Fruit fly (Drosophila melanogaster) whole organism, embryonic: ENCODE data around the gene HBS1.

ENCODE experiments used
- Atf3 ChIP-seq: fragments of 200-800 bp; sonication (Bioruptor generic); optimal IDR thresholded peaks from 3 replicates; lab custom pipeline; 2016; ENCODE audit warnings: missing biosample characterization, missing genetic modification characterization
- BtbVII ChIP-seq: fragments of 200-800 bp; sonication (Bioruptor generic); optimal IDR thresholded peaks from 3 replicates; lab custom pipeline; 2017; ENCODE audit warnings: missing biosample characterization, mild to moderate bottlenecking, missing genetic modification characterization
- CG10366 ChIP-seq: fragments of 200-800 bp; sonication (Bioruptor generic); IDR thresholded peaks from 2 replicates; pipeline ENCODE4 v1.3.6; 2022; ENCODE audit warnings: missing biosample characterization, missing genetic modification characterization
- CG10462 ChIP-seq: fragments of 200-800 bp; sonication (Bioruptor generic); optimal IDR thresholded peaks from 2 replicates; lab custom pipeline; 2016; ENCODE audit warnings: missing biosample characterization, missing genetic modification characterization
- CG13287 ChIP-seq: fragments of 200-800 bp; sonication (Bioruptor generic); IDR thresholded peaks from 2 replicates; pipeline ENCODE4 v1.3.6; 2022; ENCODE audit warnings: missing biosample characterization, missing genetic modification characterization; ENCODE audit not compliant: partially characterized antibody
- CG13296 ChIP-seq: fragments of 200-800 bp; sonication (Bioruptor generic); optimal IDR thresholded peaks from 3 replicates; lab custom pipeline; 2018; ENCODE audit warnings: missing biosample characterization, mild to moderate bottlenecking, missing genetic modification characterization
- CG14050 ChIP-seq: fragments of 200-800 bp; sonication (Bioruptor generic); IDR thresholded peaks from 3 replicates; pipeline ENCODE4 v1.3.6; 2022; ENCODE audit warnings: missing biosample characterization, missing genetic modification characterization
- CG1603 ChIP-seq: fragments of 200-800 bp; sonication (Bioruptor generic); optimal IDR thresholded peaks from 2 replicates; lab custom pipeline; 2019; ENCODE audit warnings: missing biosample characterization, mild to moderate bottlenecking, missing genetic modification characterization, moderate library complexity
- CG18011 ChIP-seq: fragments of 200-800 bp; sonication (Bioruptor generic); optimal IDR thresholded peaks from 2 replicates; lab custom pipeline; 2017; ENCODE audit warnings: missing biosample characterization, missing genetic modification characterization, mild to moderate bottlenecking, moderate library complexity, missing genotype
- CG2129 ChIP-seq: fragments of 200-800 bp; sonication (Bioruptor generic); IDR thresholded peaks from 2 replicates; pipeline ENCODE4 v1.3.6; 2022; ENCODE audit warnings: missing biosample characterization, missing genetic modification characterization; ENCODE audit not compliant: partially characterized antibody
- CG2678 ChIP-seq: fragments of 200-800 bp; sonication (Bioruptor generic); optimal IDR thresholded peaks from 3 replicates; lab custom pipeline; 2019; ENCODE audit warnings: missing biosample characterization, mild to moderate bottlenecking, missing genetic modification characterization, moderate library complexity
- CG2889 ChIP-seq: fragments of 200-800 bp; sonication (Bioruptor generic); IDR thresholded peaks from 3 replicates; pipeline ENCODE4 v1.3.6; 2022; ENCODE audit warnings: missing biosample characterization, missing genetic modification characterization
- CG7839 ChIP-seq: fragments of 200-800 bp; sonication (Bioruptor generic); optimal IDR thresholded peaks from 3 replicates; lab custom pipeline; 2018; ENCODE audit warnings: missing biosample characterization, mild to moderate bottlenecking, missing genetic modification characterization, moderate library complexity
- CG9932 ChIP-seq: fragments of 200-800 bp; sonication (Bioruptor generic); IDR thresholded peaks from 2 replicates; pipeline ENCODE4 v1.3.6; 2022; ENCODE audit warnings: missing biosample characterization, missing genetic modification characterization
- CHES-1-like ChIP-seq: fragments of 200-800 bp; sonication (Bioruptor generic); optimal IDR thresholded peaks from 2 replicates; lab custom pipeline; 2016; ENCODE audit warnings: missing biosample characterization, missing genetic modification characterization
- CTCF ChIP-seq: fragments of 200-800 bp; sonication (Bioruptor generic); optimal IDR thresholded peaks from 2 replicates; lab custom pipeline; 2017; ENCODE audit warnings: missing biosample characterization, mild to moderate bottlenecking, missing genetic modification characterization, moderate library complexity
- Camta ChIP-seq: fragments of 200-800 bp; sonication (Bioruptor generic); optimal IDR thresholded peaks from 2 replicates; lab custom pipeline; 2016; ENCODE audit warnings: missing biosample characterization, missing genetic modification characterization
- Dp ChIP-seq: fragments of 200-800 bp; sonication (Bioruptor generic); optimal IDR thresholded peaks from 2 replicates; lab custom pipeline; 2018; ENCODE audit warnings: missing biosample characterization, mild to moderate bottlenecking, missing genetic modification characterization, moderate library complexity
- Dref ChIP-seq: fragments of 200-800 bp; sonication (Bioruptor generic); IDR thresholded peaks from 2 replicates; pipeline ENCODE4 v1.3.6; 2022; ENCODE audit warnings: missing biosample characterization, missing genetic modification characterization
- Drgx ChIP-seq: fragments of 200-800 bp; sonication (Bioruptor generic); IDR thresholded peaks from 2 replicates; pipeline ENCODE4 v1.3.6; 2022; ENCODE audit warnings: missing biosample characterization, missing genetic modification characterization
- Hmr ChIP-seq: fragments of 200-800 bp; sonication (Bioruptor generic); optimal IDR thresholded peaks from 3 replicates; lab custom pipeline; 2017; ENCODE audit warnings: mild to moderate bottlenecking, missing biosample characterization, missing genetic modification reagents, missing genetic modification characterization
- Hr39 ChIP-seq: fragments of >200 bp; optimal IDR thresholded peaks from 2 replicates; lab custom pipeline; 2017
- MBD-R2 ChIP-seq: fragments of 200-800 bp; sonication (Bioruptor generic); IDR thresholded peaks from 2 replicates; pipeline ENCODE4 v1.3.6; 2022; ENCODE audit warnings: missing biosample characterization, missing genetic modification characterization
- Meics ChIP-seq: fragments of 200-800 bp; sonication (Bioruptor generic); optimal IDR thresholded peaks from 2 replicates; lab custom pipeline; 2017; ENCODE audit warnings: missing biosample characterization, mild to moderate bottlenecking, missing genetic modification characterization
- Mrtf ChIP-seq: fragments of 200-800 bp; sonication (Bioruptor generic); IDR thresholded peaks from 3 replicates; pipeline ENCODE4 v1.3.6; 2022; ENCODE audit warnings: missing biosample characterization, missing genetic modification characterization
- Oli ChIP-seq: fragments of 200-800 bp; sonication (Bioruptor generic); optimal IDR thresholded peaks from 2 replicates; lab custom pipeline; 2018; ENCODE audit warnings: missing biosample characterization, mild to moderate bottlenecking, missing genetic modification characterization, moderate library complexity
- Pdp1 ChIP-seq, 2 experiments: fragments of 200-800 bp; sonication (Bioruptor generic); optimal IDR thresholded peaks; 3 replicates each; lab custom pipeline; 2016; ENCODE audit warnings: missing biosample characterization in 2 of 2, missing genetic modification characterization in 2 of 2, mild to moderate bottlenecking in 1 of 2, moderate library complexity in 1 of 2
- Ptx1 ChIP-seq: fragments of 200-800 bp; sonication (Bioruptor generic); IDR thresholded peaks from 2 replicates; pipeline ENCODE4 v1.3.6; 2022; ENCODE audit warnings: missing biosample characterization, missing genetic modification characterization
- Spps ChIP-seq: fragments of 200-800 bp; sonication (Bioruptor generic); optimal IDR thresholded peaks from 2 replicates; lab custom pipeline; 2018; ENCODE audit warnings: missing biosample characterization, mild to moderate bottlenecking, missing genetic modification characterization
- ab ChIP-seq: fragments of 200-800 bp; sonication (Bioruptor generic); optimal IDR thresholded peaks from 2 replicates; lab custom pipeline; 2016; ENCODE audit warnings: missing biosample characterization, missing genetic modification characterization
- br ChIP-seq: fragments of >200 bp; optimal IDR thresholded peaks from 2 replicates; lab custom pipeline; 2017
- btn ChIP-seq: fragments of 200-800 bp; sonication (Bioruptor generic); optimal IDR thresholded peaks from 2 replicates; lab custom pipeline; 2016; ENCODE audit warnings: missing biosample characterization, missing genetic modification characterization
- ci ChIP-seq: fragments of 200-800 bp; sonication (Bioruptor generic); IDR thresholded peaks from 3 replicates; pipeline ENCODE4 v1.3.6; 2022; ENCODE audit warnings: missing biosample characterization, missing genetic modification characterization
- da ChIP-seq: fragments of 200-800 bp; sonication (Bioruptor generic); optimal IDR thresholded peaks from 2 replicates; lab custom pipeline; 2016; ENCODE audit warnings: missing biosample characterization, missing genetic modification characterization
- ewg ChIP-seq: fragments of 200-800 bp; sonication (Bioruptor generic); optimal IDR thresholded peaks from 3 replicates; lab custom pipeline; 2017; ENCODE audit warnings: mild to moderate bottlenecking, missing biosample characterization, missing genetic modification reagents, missing genetic modification characterization
- eyg ChIP-seq: fragments of 200-800 bp; sonication (Bioruptor generic); optimal IDR thresholded peaks from 3 replicates; lab custom pipeline; 2016; ENCODE audit warnings: missing biosample characterization, missing genetic modification characterization
- fd64A ChIP-seq: fragments of 200-800 bp; sonication (Bioruptor generic); optimal IDR thresholded peaks from 3 replicates; lab custom pipeline; 2018; ENCODE audit warnings: missing biosample characterization, mild to moderate bottlenecking, missing genetic modification characterization
- grn ChIP-seq: fragments of 200-800 bp; sonication (Bioruptor generic); optimal IDR thresholded peaks from 3 replicates; lab custom pipeline; 2017; ENCODE audit warnings: missing biosample characterization, missing genetic modification characterization
- ham ChIP-seq: fragments of 200-800 bp; sonication (Bioruptor generic); IDR thresholded peaks from 2 replicates; pipeline ENCODE4 v1.3.6; 2022; ENCODE audit warnings: missing biosample characterization, missing genetic modification characterization
- hb ChIP-seq: fragments of 200-800 bp; sonication (Bioruptor generic); IDR thresholded peaks from 3 replicates; pipeline ENCODE4 v1.3.6; 2022; ENCODE audit warnings: missing biosample characterization, missing genetic modification characterization; ENCODE audit not compliant: partially characterized antibody
- lilli ChIP-seq: fragments of 200-800 bp; sonication (Bioruptor generic); optimal IDR thresholded peaks from 3 replicates; lab custom pipeline; 2016; ENCODE audit warnings: missing biosample characterization, missing genetic modification characterization
- luna ChIP-seq: fragments of 200-800 bp; sonication (Bioruptor generic); optimal IDR thresholded peaks from 2 replicates; lab custom pipeline; 2016; ENCODE audit warnings: missing biosample characterization, missing genetic modification characterization
- mam ChIP-seq: fragments of 200-800 bp; sonication (Bioruptor generic); optimal IDR thresholded peaks from 3 replicates; lab custom pipeline; 2016; ENCODE audit warnings: missing biosample characterization, missing genetic modification characterization
- nmo ChIP-seq: fragments of 200-800 bp; sonication (Bioruptor generic); optimal IDR thresholded peaks from 2 replicates; lab custom pipeline; 2018; ENCODE audit warnings: missing biosample characterization, mild to moderate bottlenecking, missing genetic modification characterization, moderate library complexity
- pita ChIP-seq: fragments of 200-800 bp; sonication (Bioruptor generic); optimal IDR thresholded peaks from 2 replicates; lab custom pipeline; 2017; ENCODE audit warnings: missing biosample characterization, mild to moderate bottlenecking, missing genetic modification characterization
- pzg ChIP-seq: fragments of 200-800 bp; sonication (Bioruptor generic); optimal IDR thresholded peaks from 3 replicates; lab custom pipeline; 2018; ENCODE audit warnings: missing biosample characterization, mild to moderate bottlenecking, missing genetic modification characterization, moderate library complexity
- row ChIP-seq: fragments of 200-800 bp; sonication (Bioruptor generic); IDR thresholded peaks from 3 replicates; pipeline ENCODE4 v1.3.6; 2022; ENCODE audit warnings: missing biosample characterization, missing genetic modification characterization
- sisA ChIP-seq: fragments of 200-800 bp; sonication (Bioruptor generic); IDR thresholded peaks from 2 replicates; pipeline ENCODE4 v1.3.6; 2022; ENCODE audit warnings: missing biosample characterization, missing genetic modification characterization
- tap ChIP-seq: fragments of 200-800 bp; optimal IDR thresholded peaks from 3 replicates; lab custom pipeline; 2019; ENCODE audit warnings: missing biosample characterization, mild to moderate bottlenecking, missing genetic modification characterization, moderate library complexity
- tna ChIP-seq: fragments of 200-800 bp; sonication (Bioruptor generic); IDR thresholded peaks from 2 replicates; pipeline ENCODE4 v1.3.6; 2022; ENCODE audit warnings: missing biosample characterization, missing genetic modification characterization; ENCODE audit not compliant: partially characterized antibody
- zfh1 ChIP-seq: fragments of 200-800 bp; sonication (Bioruptor generic); IDR thresholded peaks from 3 replicates; pipeline ENCODE4 v1.3.6; 2022; ENCODE audit warnings: missing biosample characterization, missing genetic modification characterization

HBS1 gene

dm6 chr3L:1861794-1862447 lies 3.1 kb downstream of the HBS1 start, which contains the start of gene Rap1 (continued):
- TF ChIP-seq CG7839 (tag; lab: Kevin White, UChicago) (peak; percentile 49), ci (GFP tag; lab: Robert Waterston, UW) (peak; percentile 59), BtbVII (no peak), Meics (GFP tag; lab: Kevin White, UChicago) (peak; percentile 75), Ptx1 (GFP tag; lab: Robert Waterston, UW) (peak; percentile 81), mam (peak; percentile 81), CG14050 (GFP tag; lab: Robert Waterston, UW) (peak; percentile 28; the same call in 2 of the 3 replicates), row (GFP tag; lab: Robert Waterston, UW) (peak; percentile 93), Pdp1 (GFP tag; optimal IDR thresholded peaks at IDR 0.05; lab: Kevin White, UChicago) (peak; percentile 52 to 64), btn (no peak), ham (peak; percentile 7; the same call in 1 of the 2 replicates), zfh1 (GFP tag; lab: Robert Waterston, UW) (peak; percentile 60), eyg (GFP tag; lab: Kevin White, UChicago) (peak; percentile 34), tap (tag; lab: Kevin White, UChicago) (no peak), CG2889 (GFP tag; lab: Robert Waterston, UW) (peak; percentile 64; the same call in 2 of the 3 replicates), Dref (GFP tag; lab: Robert Waterston, UW) (peak; percentile 56), pita (GFP tag; lab: Kevin White, UChicago) (no peak), Camta (peak; percentile 50), grn (GFP tag; lab: Kevin White, UChicago) (no peak), fd64A (GFP tag; lab: Kevin White, UChicago) (no peak), da (GFP tag; lab: Kevin White, UChicago) (no peak), MBD-R2 (GFP tag; lab: Robert Waterston, UW) (peak; percentile 78), CG1603 (tag; lab: Kevin White, UChicago) (peak; percentile 42), luna (GFP tag; lab: Kevin White, UChicago) (peak; percentile 19), Spps (tag; lab: Kevin White, UChicago) (no peak), CG2129 (peak; percentile 86), nmo (GFP tag; lab: Kevin White, UChicago) (peak; percentile 54), CTCF (GFP tag; lab: Kevin White, UChicago) (peak; percentile 4), sisA (GFP tag; lab: Robert Waterston, UW) (peak; percentile 61), Mrtf (peak; percentile 68), ewg (GFP tag; lab: Kevin White, UChicago) (peak; percentile 27), CG10366 (peak; percentile 75), Oli (tag; lab: Kevin White, UChicago) (peak; percentile 7), Hr39 (no peak), CG9932 (GFP tag; lab: Robert Waterston, UW) (peak; percentile 93), CG13296 (GFP tag; lab: Kevin White, UChicago) (peak; percentile 60), Hmr (GFP tag; lab: Kevin White, UChicago) (no peak), CG2678 (peak; percentile 74), tna (peak; percentile 79; the same call in 1 of the 2 replicates), CHES-1-like (GFP tag; lab: Kevin White, UChicago) (peak; percentile 41), Dp (GFP tag; lab: Kevin White, UChicago) (peak; percentile 25), pzg (GFP tag; lab: Kevin White, UChicago) (peak; percentile 53), lilli (GFP tag; lab: Kevin White, UChicago) (peak; percentile 67), Drgx (GFP tag; lab: Robert Waterston, UW) (peak; percentile 35; the same call in 1 of the 2 replicates), ab (GFP tag; lab: Kevin White, UChicago) (peak; percentile 23), CG18011 (GFP tag; lab: Kevin White, UChicago) (no peak), CG13287 (peak; percentile 87), br (lab: Kevin White, UChicago) (no peak), hb (GFP tag; lab: Robert Waterston, UW) (peak; percentile 92), Atf3 (GFP tag; lab: Kevin White, UChicago) (peak; percentile 39), CG10462 (GFP tag; lab: Kevin White, UChicago) (no peak)
